Fruit fly (Drosophila melanogaster): Measurements from ENCODE around the gene RIOK1.

RIOK1 gene

DNA sequence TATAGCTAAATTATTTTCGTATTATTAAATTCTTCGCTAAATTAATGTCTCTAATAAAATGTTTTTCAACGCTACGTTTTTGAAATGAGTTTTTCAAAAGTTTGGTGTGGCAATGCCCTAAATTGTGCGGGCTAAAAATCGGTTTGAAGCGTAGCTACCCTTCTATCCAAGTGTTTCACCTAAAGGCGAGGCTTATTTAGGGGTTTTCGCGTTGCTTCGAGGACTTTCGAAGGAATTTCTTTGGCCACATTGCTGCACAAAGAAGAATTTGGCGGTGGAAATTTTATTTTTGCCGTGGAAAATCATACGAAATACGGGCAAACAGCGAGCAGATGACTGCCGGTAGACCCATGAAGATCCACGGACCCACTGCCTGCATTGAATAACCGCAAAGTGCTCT lies 33.5 kb upstream of the RIOK1 start, which contains the start of gene TfIIEalpha (continued):
- no peak for TF ChIP-seq CG31441 (GFP tag; IDR thresholded peaks at IDR 0.05)
- TF ChIP-seq otp (GFP tag; IDR thresholded peaks at IDR 0.05), result no peak
- no peak for TF ChIP-seq Deaf1 (tag; optimal IDR thresholded peaks at IDR 0.05)
- peak; percentile 91 for TF ChIP-seq Lhr (GFP tag; optimal IDR thresholded peaks at IDR 0.05)
- no peak for TF ChIP-seq CG4854 (GFP tag; optimal IDR thresholded peaks at IDR 0.05)
- no peak for TF ChIP-seq CG34376 (GFP tag; optimal IDR thresholded peaks at IDR 0.05)
- no peak for TF ChIP-seq Drgx (GFP tag; IDR thresholded peaks at IDR 0.05)
- no peak for TF ChIP-seq CG18262 (tag; optimal IDR thresholded peaks at IDR 0.05)
- peak; percentile 62 for TF ChIP-seq row (GFP tag; IDR thresholded peaks at IDR 0.05)
- peak; percentile 76 for TF ChIP-seq HmgZ (tag; optimal IDR thresholded peaks at IDR 0.05)
- no peak for TF ChIP-seq pnt (GFP tag; optimal IDR thresholded peaks at IDR 0.05)
- TF ChIP-seq exex (tag; optimal IDR thresholded peaks at IDR 0.05), result no peak
- peak; percentile 25 for TF ChIP-seq CG30020 (tag; optimal IDR thresholded peaks at IDR 0.05)
- no peak for TF ChIP-seq Hmx (GFP tag; optimal IDR thresholded peaks at IDR 0.05)
- TF ChIP-seq Vsx1 (GFP tag; optimal IDR thresholded peaks at IDR 0.05), result no peak
- no peak for TF ChIP-seq CG18011 (GFP tag; optimal IDR thresholded peaks at IDR 0.05)
- no peak for TF ChIP-seq Hr78 (GFP tag; optimal IDR thresholded peaks at IDR 0.05)
- TF ChIP-seq dpn (GFP tag; optimal IDR thresholded peaks at IDR 0.05), result peak; percentile 15 to 22
- TF ChIP-seq nerfin-2 (GFP tag; IDR thresholded peaks at IDR 0.05; ENCODE audit: partially characterized antibody), result no peak
- no peak for TF ChIP-seq bsh (GFP tag; optimal IDR thresholded peaks at IDR 0.05)
- TF ChIP-seq CG6813 (GFP tag; optimal IDR thresholded peaks at IDR 0.05), result no peak
- no peak for TF ChIP-seq chm (GFP tag; IDR thresholded peaks at IDR 0.05)
- peak; percentile 1 for TF ChIP-seq fu2 (GFP tag; optimal IDR thresholded peaks at IDR 0.05)
- no peak for TF ChIP-seq CG9817 (tag; optimal IDR thresholded peaks at IDR 0.05)
- TF ChIP-seq psq (GFP tag; optimal IDR thresholded peaks at IDR 0.05), result no peak
- TF ChIP-seq CG6254 (GFP tag; optimal IDR thresholded peaks at IDR 0.05), result no peak
- no peak for TF ChIP-seq inv (GFP tag; IDR thresholded peaks at IDR 0.05; ENCODE audit: partially characterized antibody)
- no peak for TF ChIP-seq cas (GFP tag; IDR thresholded peaks at IDR 0.05)
- TF ChIP-seq HLH3B (GFP tag; IDR thresholded peaks at IDR 0.05), result no peak
- TF ChIP-seq CG30403 (GFP tag; optimal IDR thresholded peaks at IDR 0.05), result no peak
- TF ChIP-seq vnd (GFP tag; IDR thresholded peaks at IDR 0.05; ENCODE audit: partially characterized antibody), result no peak
- peak; percentile 9 for TF ChIP-seq B-H2 (GFP tag; optimal IDR thresholded peaks at IDR 0.05)
- TF ChIP-seq gem (tag; optimal IDR thresholded peaks at IDR 0.05), result peak; percentile 0
- no peak for TF ChIP-seq CG32772 (GFP tag; IDR thresholded peaks at IDR 0.05)
- no peak for TF ChIP-seq bowl (GFP tag; IDR thresholded peaks at IDR 0.05)
- no peak for TF ChIP-seq Sox100B (GFP tag; optimal IDR thresholded peaks at IDR 0.05)
- no peak for TF ChIP-seq odd (GFP tag; optimal IDR thresholded peaks at IDR 0.05)
- TF ChIP-seq lov (optimal IDR thresholded peaks at IDR 0.05), result no peak
- TF ChIP-seq lov (GFP tag; IDR thresholded peaks at IDR 0.05), result no peak
- TF ChIP-seq CG2889 (GFP tag; IDR thresholded peaks at IDR 0.05), result no peak
- TF ChIP-seq corto (GFP tag; optimal IDR thresholded peaks at IDR 0.05), result no peak
- no peak for TF ChIP-seq dmrt99B (tag; optimal IDR thresholded peaks at IDR 0.05)
- TF ChIP-seq CTCF (GFP tag; optimal IDR thresholded peaks at IDR 0.05), result peak; percentile 16
- TF ChIP-seq ATbp (GFP tag; optimal IDR thresholded peaks at IDR 0.05), result no peak
- peak; percentile 100 for TF ChIP-seq CG9215 (GFP tag; IDR thresholded peaks at IDR 0.05)
- peak; percentile 52 for TF ChIP-seq CG13287 (GFP tag; IDR thresholded peaks at IDR 0.05; ENCODE audit: partially characterized antibody)
- peak; percentile 88 for TF ChIP-seq CG9797 (GFP tag; optimal IDR thresholded peaks at IDR 0.05)
- TF ChIP-seq Lim3 (GFP tag; IDR thresholded peaks at IDR 0.05), result no peak
- TF ChIP-seq BtbVII (GFP tag; optimal IDR thresholded peaks at IDR 0.05), result no peak
- peak; percentile 16 for TF ChIP-seq sens (GFP tag)
- TF ChIP-seq CG11504 (tag; optimal IDR thresholded peaks at IDR 0.05), result peak; percentile 39
- TF ChIP-seq CG8281 (tag; optimal IDR thresholded peaks at IDR 0.05), result no peak
